Worm (Caenorhabditis elegans): ENCODE results near the gene W02B12.11.

DNA sequence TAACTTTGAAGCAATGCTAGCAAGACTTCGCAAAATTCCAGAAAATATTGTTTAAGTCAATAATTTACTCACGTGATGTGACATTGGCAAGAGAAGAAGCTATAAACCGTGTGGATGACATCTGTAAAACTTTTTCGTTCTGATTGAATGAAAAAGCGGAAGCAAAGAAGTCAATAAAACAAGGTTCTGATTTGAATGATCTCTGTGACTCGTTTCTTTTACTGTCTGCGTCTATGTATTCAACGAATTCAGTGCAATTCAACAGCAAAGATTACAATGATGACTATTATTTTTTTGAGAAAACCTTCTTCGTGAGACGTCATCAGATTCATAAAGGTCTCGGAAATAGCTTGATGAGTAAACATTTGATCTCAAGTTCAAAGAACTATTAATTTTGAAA, 19.2 kb downstream of the W02B12.11 start, which contains the start of gene hacl-1:
- TF ChIP-seq unc-62 (GFP tag; optimal IDR thresholded peaks at IDR 0.05) (no peak), lsy-2 (tag; optimal IDR thresholded peaks at IDR 0.05) (no peak), sem-2 (GFP tag; optimal IDR thresholded peaks at IDR 0.05) (no peak), elt-3 (tag; optimal IDR thresholded peaks at IDR 0.05) (no peak), blmp-1 (tag; optimal IDR thresholded peaks at IDR 0.05) (no peak), nhr-237 (tag; optimal IDR thresholded peaks at IDR 0.05) (no peak), nhr-76 (tag; optimal IDR thresholded peaks at IDR 0.05) (no peak)
